Worm (Caenorhabditis elegans) whole organism, midembryonic: ENCODE results near the gene frh-1.

ENCODE experiments used
- T22C8.4 ChIP-seq: fragments of 200-800 bp; sonication (Bioruptor generic); IDR thresholded peaks from 2 replicates; pipeline ENCODE4 v1.3.6; 2022; ENCODE audit warnings: missing genetic modification characterization, missing compliant biosample characterization
- cog-1 ChIP-seq: sonication (generic microtip); optimal IDR thresholded peaks from 2 replicates; lab custom pipeline; 2016; ENCODE audit warnings: missing genetic modification characterization, missing compliant biosample characterization
- flt-1 ChIP-seq: fragments of 200-800 bp; sonication (Bioruptor generic); IDR thresholded peaks from 2 replicates; pipeline ENCODE4 v1.3.6; 2022; ENCODE audit warnings: missing genetic modification characterization, missing compliant biosample characterization
- med-1 ChIP-seq: sonication (generic microtip); optimal IDR thresholded peaks from 2 replicates; lab custom pipeline; 2017; ENCODE audit warnings: missing genetic modification characterization, mild to moderate bottlenecking, missing compliant biosample characterization, antibody characterized with exemption, missing genetic modification reagents; ENCODE audit not compliant: insufficient read depth
- ref-1 ChIP-seq: fragments of 200-800 bp; sonication (Bioruptor generic); conservative IDR thresholded peaks from 2 replicates; pipeline ENCODE4 v1.3.6; 2022; ENCODE audit warnings: missing genetic modification reagents, missing genetic modification characterization, missing compliant biosample characterization
- tab-1 ChIP-seq: fragments of 200-800 bp; sonication (Bioruptor generic); IDR thresholded peaks from 2 replicates; pipeline ENCODE4 v1.3.6; 2022; ENCODE audit warnings: missing genetic modification characterization, missing compliant biosample characterization
- ztf-23 ChIP-seq: fragments of 200-800 bp; sonication (Bioruptor generic); IDR thresholded peaks from 2 replicates; pipeline ENCODE4 v1.3.6; 2022; ENCODE audit warnings: missing genetic modification reagents, missing genetic modification characterization, missing compliant biosample characterization
- ztf-29 ChIP-seq: fragments of 200-800 bp; sonication (Bioruptor generic); IDR thresholded peaks from 2 replicates; pipeline ENCODE4 v1.3.6; 2022; ENCODE audit warnings: missing genetic modification reagents, missing genetic modification characterization, missing compliant biosample characterization

- TF ChIP-seq tab-1 (no peak), ztf-23 (GFP tag; lab: Robert Waterston, UW) (no peak), med-1 (GFP tag; lab: Kevin White, UChicago) (no peak), ref-1 (GFP tag; lab: Robert Waterston, UW) (no peak), cog-1 (tag; lab: Kevin White, UChicago) (no peak), ztf-29 (GFP tag; lab: Robert Waterston, UW) (no peak), flt-1 (GFP tag; lab: Robert Waterston, UW) (no peak), T22C8.4 (GFP tag; lab: Robert Waterston, UW) (no peak)
Observed at ce11 chrII:5959575-5960119, 42.4 kb downstream of the frh-1 start.
